Fruit fly (Drosophila melanogaster) whole organism, adult: ENCODE results near the gene ebo.

Experiments used
- CG12768 ChIP-seq: fragments of 200-800 bp; sonication (Bioruptor generic); optimal IDR thresholded peaks from 2 replicates; lab custom pipeline; 2017; ENCODE audit warnings: missing biosample characterization, missing genetic modification characterization, mild to moderate bottlenecking, moderate library complexity, missing genetic modification reagents
- CG1620 ChIP-seq: fragments of 200-800 bp; sonication (Bioruptor generic); optimal IDR thresholded peaks from 2 replicates; lab custom pipeline; 2016; ENCODE audit warnings: missing biosample characterization, missing genetic modification characterization
- CG33017 ChIP-seq: fragments of 200-800 bp; sonication (Bioruptor generic); optimal IDR thresholded peaks from 2 replicates; lab custom pipeline; 2018; ENCODE audit warnings: missing biosample characterization, mild to moderate bottlenecking, missing genetic modification characterization, moderate library complexity
- Mnt ChIP-seq: fragments of 200-800 bp; sonication (Bioruptor generic); optimal IDR thresholded peaks from 2 replicates; lab custom pipeline; 2016; ENCODE audit warnings: missing biosample characterization, mild to moderate bottlenecking, missing genetic modification characterization
- ovo ChIP-seq: fragments of 200-800 bp; sonication (Bioruptor generic); optimal IDR thresholded peaks from 2 replicates; lab custom pipeline; 2016; ENCODE audit warnings: missing biosample characterization, missing genetic modification characterization

- TF ChIP-seq CG33017 (tag; lab: Kevin White, UChicago) (no peak), ovo (no peak), CG1620 (GFP tag; lab: Kevin White, UChicago) (no peak), Mnt (GFP tag; lab: Kevin White, UChicago) (no peak), CG12768 (GFP tag; lab: Kevin White, UChicago) (no peak)
These were observed 27.4 kb downstream of the ebo start for dm6 chrX:448978-449377.
